Worm (Caenorhabditis elegans) whole organism, L2 larva: ENCODE results near the gene F25E2.3.

ENCODE experiments used
- C34F6.9 ChIP-seq: fragments of 150-350 bp; optimal IDR thresholded peaks from 2 replicates; lab custom pipeline; 2014; ENCODE audit warnings: missing biosample characterization, missing genetic modification characterization
- F13H6.1 ChIP-seq: sonication (generic microtip); optimal IDR thresholded peaks from 2 replicates; lab custom pipeline; 2016; ENCODE audit warnings: missing genetic modification characterization, missing compliant biosample characterization
- R02D3.7 ChIP-seq: fragments of 150-350 bp; optimal IDR thresholded peaks from 2 replicates; lab custom pipeline; 2014; ENCODE audit warnings: missing biosample characterization, missing genetic modification characterization
- Y55F3AM.14 ChIP-seq: fragments of 200-800 bp; sonication (Bioruptor generic); optimal IDR thresholded peaks from 2 replicates; lab custom pipeline; 2018; ENCODE audit warnings: mild to moderate bottlenecking, missing genetic modification characterization, missing compliant biosample characterization
- ZK546.5 ChIP-seq: sonication (generic microtip); optimal IDR thresholded peaks from 2 replicates; lab custom pipeline; 2017; ENCODE audit warnings: missing biosample characterization, missing genetic modification characterization
- alr-1 ChIP-seq: fragments of 150-350 bp; optimal IDR thresholded peaks from 2 replicates; lab custom pipeline; 2014; ENCODE audit warnings: missing biosample characterization, missing genetic modification characterization
- aly-2 ChIP-seq: fragments of 150-350 bp; optimal IDR thresholded peaks from 2 replicates; lab custom pipeline; 2014; ENCODE audit warnings: missing biosample characterization, missing genetic modification characterization
- ama-1 ChIP-seq: fragments of 150-350 bp; optimal IDR thresholded peaks from 2 replicates; lab custom pipeline; 2018; ENCODE audit warnings: inconsistent platforms
- blmp-1 ChIP-seq: sonication (generic microtip); optimal IDR thresholded peaks from 2 replicates; lab custom pipeline; 2017; ENCODE audit warnings: missing genetic modification characterization, mild to moderate bottlenecking, missing compliant biosample characterization, antibody characterized with exemption, moderate library complexity; ENCODE audit not compliant: insufficient read depth
- ceh-16 ChIP-seq: fragments of 150-350 bp; optimal IDR thresholded peaks from 2 replicates; lab custom pipeline; 2014; ENCODE audit warnings: missing biosample characterization, missing genetic modification characterization
- ceh-82 ChIP-seq: fragments of 150-350 bp; optimal IDR thresholded peaks from 2 replicates; lab custom pipeline; 2014; ENCODE audit warnings: missing biosample characterization, missing genetic modification characterization
- crh-2 ChIP-seq: sonication (generic microtip); optimal IDR thresholded peaks from 2 replicates; lab custom pipeline; 2017; ENCODE audit warnings: missing biosample characterization, missing genetic modification characterization
- dmd-4 ChIP-seq: sonication (generic microtip); optimal IDR thresholded peaks from 2 replicates; lab custom pipeline; 2017; ENCODE audit warnings: missing biosample characterization, missing genetic modification characterization
- egl-27 ChIP-seq: sonication (generic microtip); optimal IDR thresholded peaks from 3 replicates; lab custom pipeline; 2017; ENCODE audit warnings: missing biosample characterization, missing genetic modification reagents, missing genetic modification characterization
- elt-1 ChIP-seq: fragments of 150-350 bp; optimal IDR thresholded peaks from 2 replicates; lab custom pipeline; 2014; ENCODE audit warnings: missing biosample characterization, missing genetic modification characterization
- elt-3 ChIP-seq: sonication (generic microtip); optimal IDR thresholded peaks from 2 replicates; lab custom pipeline; 2017; ENCODE audit warnings: missing biosample characterization, missing genetic modification characterization
- fos-1 ChIP-seq: fragments of 150-350 bp; optimal IDR thresholded peaks from 2 replicates; lab custom pipeline; 2014; ENCODE audit warnings: missing biosample characterization, missing genetic modification characterization
- gmeb-1 ChIP-seq: fragments of 150-350 bp; optimal IDR thresholded peaks from 2 replicates; lab custom pipeline; 2014; ENCODE audit warnings: missing biosample characterization, missing genetic modification characterization
- lin-11 ChIP-seq: fragments of 150-350 bp; sonication (generic microtip); optimal IDR thresholded peaks from 2 replicates; lab custom pipeline; 2014; ENCODE audit warnings: missing biosample characterization, missing genetic modification characterization, inconsistent platforms, mixed read lengths
- lin-13 ChIP-seq: fragments of 150-350 bp; optimal IDR thresholded peaks from 2 replicates; lab custom pipeline; 2014; ENCODE audit warnings: missing biosample characterization, missing genetic modification reagents, missing genetic modification characterization
- lin-39 ChIP-seq: fragments of 150-350 bp; optimal IDR thresholded peaks from 2 replicates; lab custom pipeline; 2014; ENCODE audit warnings: missing biosample characterization, missing genetic modification reagents, missing genetic modification characterization
- lsy-2 ChIP-seq, 2 experiments: fragments of 150-350 bp in 1 of 2; sonication (generic microtip) in 1 of 2; optimal IDR thresholded peaks; 2 replicates each; lab custom pipeline; 2014 to 2017; ENCODE audit warnings: missing biosample characterization in 2 of 2, missing genetic modification characterization in 2 of 2
- mab-5 ChIP-seq: fragments of 150-350 bp; optimal IDR thresholded peaks from 2 replicates; lab custom pipeline; 2014; ENCODE audit warnings: missing biosample characterization, missing genetic modification characterization
- mbf-1 ChIP-seq: sonication (generic microtip); optimal IDR thresholded peaks from 2 replicates; lab custom pipeline; 2017; ENCODE audit warnings: missing biosample characterization, missing genetic modification characterization
- mdl-1 ChIP-seq, 2 experiments: fragments of 150-350 bp in 1 of 2; sonication (generic microtip) in 1 of 2; optimal IDR thresholded peaks; 2 replicates each; lab custom pipeline; 2017; ENCODE audit warnings: missing biosample characterization in 2 of 2, missing genetic modification characterization in 2 of 2
- nhr-10 ChIP-seq: sonication (generic microtip); optimal IDR thresholded peaks from 2 replicates; lab custom pipeline; 2017; ENCODE audit warnings: missing biosample characterization, missing genetic modification characterization
- nhr-11 ChIP-seq: fragments of 150-350 bp; optimal IDR thresholded peaks from 2 replicates; lab custom pipeline; 2014; ENCODE audit warnings: missing biosample characterization, missing genetic modification characterization
- nhr-129 ChIP-seq: fragments of 150-350 bp; optimal IDR thresholded peaks from 2 replicates; lab custom pipeline; 2014; ENCODE audit warnings: missing biosample characterization, missing genetic modification characterization
- nhr-21 ChIP-seq: fragments of 150-350 bp; optimal IDR thresholded peaks from 2 replicates; lab custom pipeline; 2014; ENCODE audit warnings: missing biosample characterization, missing genetic modification characterization
- nhr-23 ChIP-seq: fragments of 150-350 bp; optimal IDR thresholded peaks from 2 replicates; lab custom pipeline; 2014; ENCODE audit warnings: missing biosample characterization, missing genetic modification reagents, missing genetic modification characterization
- nhr-237 ChIP-seq: fragments of 150-350 bp; optimal IDR thresholded peaks from 2 replicates; lab custom pipeline; 2014; ENCODE audit warnings: missing biosample characterization, missing genetic modification characterization
- nhr-25 ChIP-seq: fragments of 150-350 bp; sonication (generic microtip); optimal IDR thresholded peaks from 3 replicates; lab custom pipeline; 2014; ENCODE audit warnings: missing biosample characterization, missing genetic modification characterization
- nhr-6 ChIP-seq: fragments of 150-350 bp; optimal IDR thresholded peaks from 2 replicates; lab custom pipeline; 2014; ENCODE audit warnings: missing biosample characterization, missing genetic modification characterization
- nhr-77 ChIP-seq: fragments of 150-350 bp; optimal IDR thresholded peaks from 2 replicates; lab custom pipeline; 2014; ENCODE audit warnings: missing biosample characterization, missing genetic modification characterization
- peb-1 ChIP-seq: fragments of 150-350 bp; optimal IDR thresholded peaks from 2 replicates; lab custom pipeline; 2014; ENCODE audit warnings: missing biosample characterization, missing genetic modification characterization
- sem-4 ChIP-seq: fragments of 150-350 bp; optimal IDR thresholded peaks from 2 replicates; lab custom pipeline; 2014; ENCODE audit warnings: missing biosample characterization, missing genetic modification reagents, missing genetic modification characterization
- skn-1 ChIP-seq: sonication (generic microtip); optimal IDR thresholded peaks from 2 replicates; lab custom pipeline; 2017; ENCODE audit warnings: missing biosample characterization, missing genetic modification characterization
- sma-3 ChIP-seq: sonication (generic microtip); optimal IDR thresholded peaks from 2 replicates; lab custom pipeline; 2016; ENCODE audit warnings: missing genetic modification reagents, missing genetic modification characterization, missing compliant biosample characterization
- sma-9 ChIP-seq, 2 experiments: fragments of 150-350 bp in 1 of 2; sonication (generic microtip) in 1 of 2; optimal IDR thresholded peaks; 2 replicates each; lab custom pipeline; 2014 to 2016; ENCODE audit warnings: missing genetic modification characterization in 2 of 2, mild to moderate bottlenecking in 1 of 2, missing biosample characterization in 1 of 2, missing compliant biosample characterization in 1 of 2, missing genetic modification reagents in 1 of 2, moderate library complexity in 1 of 2
- snpc-4 ChIP-seq: fragments of 150-350 bp; optimal IDR thresholded peaks from 2 replicates; lab custom pipeline; 2014; ENCODE audit warnings: missing biosample characterization, missing genetic modification characterization
- unc-39 ChIP-seq: fragments of 150-350 bp; optimal IDR thresholded peaks from 2 replicates; lab custom pipeline; 2014; ENCODE audit warnings: missing biosample characterization, missing genetic modification characterization
- unc-55 ChIP-seq: fragments of 150-350 bp; sonication (generic microtip); optimal IDR thresholded peaks from 3 replicates; lab custom pipeline; 2014; ENCODE audit warnings: missing biosample characterization, missing genetic modification reagents, missing genetic modification characterization
- unc-62 ChIP-seq: fragments of 150-350 bp; optimal IDR thresholded peaks from 2 replicates; lab custom pipeline; 2014; ENCODE audit warnings: missing biosample characterization, missing genetic modification reagents, missing genetic modification characterization
- zag-1 ChIP-seq: fragments of 150-350 bp; optimal IDR thresholded peaks from 2 replicates; lab custom pipeline; 2014; ENCODE audit warnings: missing biosample characterization, missing genetic modification characterization
- ztf-1 ChIP-seq: fragments of 200-800 bp; sonication (Bioruptor generic); conservative IDR thresholded peaks from 2 replicates; pipeline ENCODE4 v1.3.6; 2022; ENCODE audit warnings: missing genetic modification characterization, missing compliant biosample characterization
- ztf-11 ChIP-seq: sonication (generic microtip); optimal IDR thresholded peaks from 2 replicates; lab custom pipeline; 2017; ENCODE audit warnings: missing biosample characterization, missing genetic modification characterization
- ztf-4 ChIP-seq: fragments of 150-350 bp; optimal IDR thresholded peaks from 2 replicates; lab custom pipeline; 2014; ENCODE audit warnings: missing biosample characterization, missing genetic modification characterization

The F25E2.3 gene

DNA sequence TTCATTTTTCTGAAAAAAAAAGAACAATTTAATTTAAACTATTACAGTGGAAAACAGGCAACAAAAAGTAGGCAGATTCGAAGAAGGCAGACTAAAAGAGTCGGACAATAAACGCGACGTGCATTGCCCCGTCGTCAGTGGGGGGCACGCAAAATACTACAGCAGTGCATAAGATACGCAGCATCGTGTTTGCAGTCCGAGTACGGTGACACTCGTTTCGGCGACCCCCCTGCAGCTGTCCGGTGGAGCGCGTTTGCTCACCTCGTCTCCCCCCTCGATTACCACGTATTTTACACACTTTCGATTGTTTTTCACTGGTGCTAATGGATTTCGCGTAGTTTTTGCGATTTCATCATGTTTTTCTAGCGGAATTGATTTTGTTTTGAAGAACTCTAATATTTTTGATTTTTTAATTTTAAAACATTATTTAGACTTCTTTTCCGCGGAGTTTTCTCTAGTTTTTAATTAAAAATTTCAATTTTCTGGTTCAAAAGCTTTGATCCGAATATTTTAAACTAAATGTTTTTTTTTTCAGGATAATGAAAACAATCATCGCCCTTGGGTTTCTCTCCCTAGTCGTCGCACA lies 44.8 kb downstream of the F25E2.3 start, which contains the start of the genes trap-2 and ile-2:
Gene trap-2, minus strand, starts transcription at position 9 of the 586 bp plus-strand sequence.
Gene ile-2, plus strand, starts transcription at position 536 of the 586 bp plus-strand sequence.
- TF ChIP-seq ztf-11 = no peak
- peak; percentile 39 to 64 for TF ChIP-seq mdl-1 (tag; optimal IDR thresholded peaks at IDR 0.05; lab: Kevin White, UChicago)
- TF ChIP-seq unc-39 (tag; lab: Kevin White, UChicago) = no peak
- TF ChIP-seq ztf-1 = no peak
- peak; percentile 95 for TF ChIP-seq nhr-129 (tag; lab: Kevin White, UChicago)
- TF ChIP-seq peb-1 (tag; lab: Kevin White, UChicago) = peak; percentile 17
- peak; percentile 81 for TF ChIP-seq nhr-77
- TF ChIP-seq gmeb-1 (tag; lab: Kevin White, UChicago) = peak; percentile 72
- TF ChIP-seq nhr-23 (tag; lab: Kevin White, UChicago) = no peak
- TF ChIP-seq egl-27 = peak; percentile 38
- TF ChIP-seq nhr-6 = peak; percentile 82
- no peak for TF ChIP-seq skn-1 (tag; lab: Kevin White, UChicago)
- TF ChIP-seq alr-1 = no peak
- TF ChIP-seq Y55F3AM.14 (GFP tag; lab: Kevin White, UChicago) = peak; percentile 26
- TF ChIP-seq nhr-21 (tag; lab: Kevin White, UChicago) = peak; percentile 90
- TF ChIP-seq dmd-4 (tag; lab: Kevin White, UChicago) = no peak
- TF ChIP-seq ceh-82 (tag; lab: Kevin White, UChicago) = peak; percentile 32
- peak; percentile 92 for TF ChIP-seq sma-3
- TF ChIP-seq unc-62 (GFP tag; lab: Kevin White, UChicago) = no peak
- peak; percentile 95 for TF ChIP-seq C34F6.9 (tag; lab: Kevin White, UChicago)
- peak; percentile 91 for TF ChIP-seq zag-1 (tag; lab: Kevin White, UChicago)
- TF ChIP-seq R02D3.7 (tag; lab: Kevin White, UChicago) = no peak
- TF ChIP-seq sma-9 (GFP tag; optimal IDR thresholded peaks at IDR 0.05; lab: Kevin White, UChicago) = peak; percentile 92
- no peak for TF ChIP-seq sma-9 (tag; optimal IDR thresholded peaks at IDR 0.05; lab: Kevin White, UChicago)
- TF ChIP-seq nhr-11 (tag; lab: Kevin White, UChicago) = peak; percentile 2
- TF ChIP-seq elt-3 (tag; lab: Kevin White, UChicago) = no peak
- TF ChIP-seq snpc-4 = peak; percentile 82
- no peak for TF ChIP-seq ama-1 (lab: Kevin White, UChicago)
- TF ChIP-seq crh-2 (tag; lab: Kevin White, UChicago) = peak; percentile 97
- TF ChIP-seq ztf-4 (tag; lab: Kevin White, UChicago) = peak; percentile 62
- TF ChIP-seq lin-11 (tag; lab: Kevin White, UChicago) = peak; percentile 87
- peak; percentile 90 for TF ChIP-seq lin-13 (GFP tag; lab: Kevin White, UChicago)
- peak; percentile 88 for TF ChIP-seq blmp-1 (tag; lab: Kevin White, UChicago)
- peak; percentile 85 for TF ChIP-seq nhr-25
- TF ChIP-seq unc-55 (GFP tag; lab: Kevin White, UChicago) = peak; percentile 95
- TF ChIP-seq nhr-10 (tag; lab: Kevin White, UChicago) = no peak
- TF ChIP-seq ceh-16 (tag; lab: Kevin White, UChicago) = peak; percentile 78
- no peak for TF ChIP-seq lin-39 (tag; lab: Kevin White, UChicago)
- peak; percentile 97 for TF ChIP-seq fos-1 (tag; lab: Kevin White, UChicago)
- TF ChIP-seq F13H6.1 (tag; lab: Kevin White, UChicago) = peak; percentile 91
- TF ChIP-seq aly-2 = no peak
- peak; percentile 91 for TF ChIP-seq mab-5 (tag; lab: Kevin White, UChicago)
- TF ChIP-seq elt-1 (tag; lab: Kevin White, UChicago) = no peak
- no peak for TF ChIP-seq nhr-237 (tag; lab: Kevin White, UChicago)
- TF ChIP-seq sem-4 = peak; percentile 83
- TF ChIP-seq ZK546.5 = peak; percentile 33
- TF ChIP-seq lsy-2 (tag; optimal IDR thresholded peaks at IDR 0.05; lab: Kevin White, UChicago) = peak; percentile 91 to 98
- TF ChIP-seq mbf-1 (tag; lab: Kevin White, UChicago) = no peak
